Worm (Caenorhabditis elegans) whole organism, mixed stage, embryonic: ENCODE results near the gene F54D12.2.

Experiments
- M03D4.4 ChIP-seq: sonication (generic microtip); optimal IDR thresholded peaks from 2 replicates; lab custom pipeline; 2017; ENCODE audit warnings: mild to moderate bottlenecking, missing genetic modification characterization, missing compliant biosample characterization
- bed-3 ChIP-seq: fragments of 200-800 bp; sonication (Bioruptor generic); optimal IDR thresholded peaks from 3 replicates; lab custom pipeline; 2018; ENCODE audit warnings: mild to moderate bottlenecking, missing genetic modification characterization, moderate library complexity, missing compliant biosample characterization
- blmp-1 ChIP-seq: fragments of 150-350 bp; optimal IDR thresholded peaks from 2 replicates; lab custom pipeline; 2014; ENCODE audit warnings: missing biosample characterization, missing genetic modification characterization
- ceh-39 ChIP-seq: fragments of 150-350 bp; optimal IDR thresholded peaks from 2 replicates; lab custom pipeline; 2014; ENCODE audit warnings: missing biosample characterization, missing genetic modification characterization
- ceh-43 ChIP-seq: fragments of 200-800 bp; sonication (Bioruptor generic); optimal IDR thresholded peaks from 2 replicates; lab custom pipeline; 2018; ENCODE audit warnings: mild to moderate bottlenecking, missing genetic modification characterization, moderate library complexity, missing compliant biosample characterization
- ceh-83 ChIP-seq: fragments of 200-800 bp; sonication (Bioruptor generic); optimal IDR thresholded peaks from 2 replicates; lab custom pipeline; 2018; ENCODE audit warnings: mild to moderate bottlenecking, missing genetic modification characterization, missing compliant biosample characterization
- ces-1 ChIP-seq: fragments of 150-350 bp; optimal IDR thresholded peaks from 2 replicates; lab custom pipeline; 2014; ENCODE audit warnings: missing biosample characterization, missing genetic modification reagents, missing genetic modification characterization
- cnd-1 ChIP-seq: fragments of 200-800 bp; sonication (Bioruptor generic); optimal IDR thresholded peaks from 2 replicates; lab custom pipeline; 2018; ENCODE audit warnings: mild to moderate bottlenecking, missing genetic modification characterization, missing compliant biosample characterization
- drap-1 ChIP-seq: fragments of 200-800 bp; sonication (Bioruptor generic); optimal IDR thresholded peaks from 3 replicates; lab custom pipeline; 2018; ENCODE audit warnings: mild to moderate bottlenecking, missing genetic modification characterization, missing compliant biosample characterization
- elt-1 ChIP-seq: sonication (generic microtip); optimal IDR thresholded peaks from 2 replicates; lab custom pipeline; 2017; ENCODE audit warnings: missing genetic modification characterization, mild to moderate bottlenecking, missing compliant biosample characterization, antibody characterized with exemption, moderate library complexity, borderline replicate concordance; ENCODE audit not compliant: insufficient read depth
- elt-3 ChIP-seq: fragments of 150-350 bp; optimal IDR thresholded peaks from 2 replicates; lab custom pipeline; 2014; ENCODE audit warnings: missing biosample characterization, missing genetic modification characterization
- flh-1 ChIP-seq: fragments of 200-800 bp; sonication (Bioruptor generic); optimal IDR thresholded peaks from 2 replicates; lab custom pipeline; 2018; ENCODE audit warnings: mild to moderate bottlenecking, missing genetic modification characterization, moderate library complexity, missing compliant biosample characterization
- ham-2 ChIP-seq: fragments of 200-800 bp; sonication (Bioruptor generic); optimal IDR thresholded peaks from 2 replicates; lab custom pipeline; 2018; ENCODE audit warnings: mild to moderate bottlenecking, missing genetic modification characterization, missing compliant biosample characterization
- hlh-1 ChIP-seq: fragments of 150-350 bp; optimal IDR thresholded peaks from 2 replicates; lab custom pipeline; 2014; ENCODE audit warnings: missing biosample characterization, missing genetic modification reagents, missing genetic modification characterization
- lin-13 ChIP-seq: fragments of 150-350 bp; optimal IDR thresholded peaks from 2 replicates; lab custom pipeline; 2014; ENCODE audit warnings: missing biosample characterization, missing genetic modification characterization
- lin-32 ChIP-seq: fragments of 200-800 bp; sonication (Bioruptor generic); optimal IDR thresholded peaks from 2 replicates; lab custom pipeline; 2018; ENCODE audit warnings: mild to moderate bottlenecking, missing genetic modification characterization, missing compliant biosample characterization
- lsy-2 ChIP-seq: fragments of 150-350 bp; optimal IDR thresholded peaks from 2 replicates; lab custom pipeline; 2014; ENCODE audit warnings: missing biosample characterization, missing genetic modification characterization
- mab-5 ChIP-seq: fragments of 150-350 bp; optimal IDR thresholded peaks from 2 replicates; lab custom pipeline; 2014; ENCODE audit warnings: missing biosample characterization, missing genetic modification characterization
- mep-1 ChIP-seq: fragments of 150-350 bp; optimal IDR thresholded peaks from 2 replicates; lab custom pipeline; 2017; ENCODE audit warnings: missing biosample characterization, missing genetic modification reagents, missing genetic modification characterization, inconsistent platforms
- mls-2 ChIP-seq: sonication (generic microtip); optimal IDR thresholded peaks from 2 replicates; lab custom pipeline; 2016; ENCODE audit warnings: mild to moderate bottlenecking, missing genetic modification characterization, moderate library complexity, missing compliant biosample characterization
- nhr-12 ChIP-seq: fragments of 150-350 bp; optimal IDR thresholded peaks from 2 replicates; lab custom pipeline; 2014; ENCODE audit warnings: missing biosample characterization, missing genetic modification characterization
- nhr-2 ChIP-seq: fragments of 150-350 bp; optimal IDR thresholded peaks from 2 replicates; lab custom pipeline; 2014; ENCODE audit warnings: missing biosample characterization, missing genetic modification characterization
- nhr-237 ChIP-seq: fragments of 150-350 bp; optimal IDR thresholded peaks from 2 replicates; lab custom pipeline; 2014; ENCODE audit warnings: missing biosample characterization, missing genetic modification characterization
- nhr-28 ChIP-seq: fragments of 150-350 bp; optimal IDR thresholded peaks from 2 replicates; lab custom pipeline; 2014; ENCODE audit warnings: missing biosample characterization, missing genetic modification characterization
- nhr-76 ChIP-seq: sonication (generic microtip); optimal IDR thresholded peaks from 2 replicates; lab custom pipeline; 2017; ENCODE audit warnings: missing biosample characterization, missing genetic modification characterization
- pha-4 ChIP-seq: fragments of 150-350 bp; optimal IDR thresholded peaks from 2 replicates; lab custom pipeline; 2018; ENCODE audit warnings: missing biosample characterization, missing genetic modification reagents, missing genetic modification characterization
- sem-2 ChIP-seq: fragments of 200-800 bp; sonication (Bioruptor generic); optimal IDR thresholded peaks from 2 replicates; lab custom pipeline; 2018; ENCODE audit warnings: mild to moderate bottlenecking, missing genetic modification characterization, missing compliant biosample characterization
- sptf-1 ChIP-seq: sonication (generic microtip); optimal IDR thresholded peaks from 2 replicates; lab custom pipeline; 2017; ENCODE audit warnings: mild to moderate bottlenecking, missing genetic modification characterization, moderate library complexity, missing compliant biosample characterization
- unc-120 ChIP-seq: sonication (generic microtip); optimal IDR thresholded peaks from 2 replicates; lab custom pipeline; 2017; ENCODE audit warnings: missing genetic modification characterization, missing compliant biosample characterization; ENCODE audit not compliant: poor library complexity, severe bottlenecking
- unc-39 ChIP-seq: fragments of 150-350 bp; optimal IDR thresholded peaks from 2 replicates; lab custom pipeline; 2014; ENCODE audit warnings: missing biosample characterization, missing genetic modification characterization
- zip-8 ChIP-seq: fragments of 150-350 bp; optimal IDR thresholded peaks from 2 replicates; lab custom pipeline; 2014; ENCODE audit warnings: missing biosample characterization, missing genetic modification characterization

F54D12.2 gene

DNA sequence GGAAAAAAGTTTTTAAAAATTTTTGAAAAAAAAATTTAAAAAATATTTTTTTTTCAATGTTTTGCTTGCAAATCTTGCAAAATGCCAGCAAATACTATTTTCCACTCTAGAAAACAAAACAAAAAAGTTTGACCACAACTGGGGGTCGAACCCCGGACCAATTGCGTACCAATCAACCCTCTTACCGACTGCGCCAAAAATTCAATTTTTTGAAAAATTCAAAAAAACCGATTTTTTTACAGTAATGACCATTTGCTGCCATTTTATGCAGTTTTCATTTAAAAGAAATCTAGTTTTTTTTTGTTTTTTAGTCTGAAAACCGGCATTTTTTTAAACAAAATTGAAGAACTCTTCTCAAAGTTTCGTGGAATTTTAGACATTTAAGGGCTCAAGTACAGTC is 36.1 kb upstream of the F54D12.2 start:
- TF ChIP-seq cnd-1 (tag; lab: Kevin White, UChicago), result no peak
- no peak for TF ChIP-seq unc-120 (tag; lab: Kevin White, UChicago)
- TF ChIP-seq lin-13 (tag; lab: Kevin White, UChicago), result no peak
- TF ChIP-seq mls-2 (tag; lab: Kevin White, UChicago), result no peak
- no peak for TF ChIP-seq hlh-1 (tag; lab: Kevin White, UChicago)
- no peak for TF ChIP-seq flh-1 (GFP tag; lab: Kevin White, UChicago)
- no peak for TF ChIP-seq unc-39 (tag; lab: Kevin White, UChicago)
- TF ChIP-seq sptf-1 (tag; lab: Kevin White, UChicago), result no peak
- TF ChIP-seq ceh-43 (GFP tag; lab: Kevin White, UChicago), result no peak
- TF ChIP-seq sem-2 (GFP tag; lab: Kevin White, UChicago), result no peak
- no peak for TF ChIP-seq nhr-76 (tag; lab: Kevin White, UChicago)
- no peak for TF ChIP-seq mep-1 (tag; lab: Kevin White, UChicago)
- TF ChIP-seq nhr-28, result no peak
- TF ChIP-seq bed-3 (GFP tag; lab: Kevin White, UChicago), result no peak
- TF ChIP-seq ceh-83 (GFP tag; lab: Kevin White, UChicago), result no peak
- no peak for TF ChIP-seq elt-3 (tag; lab: Kevin White, UChicago)
- TF ChIP-seq blmp-1 (tag; lab: Kevin White, UChicago), result no peak
- no peak for TF ChIP-seq ham-2 (GFP tag; lab: Kevin White, UChicago)
- TF ChIP-seq, all 35 proteins: peak for 0

DNA sequence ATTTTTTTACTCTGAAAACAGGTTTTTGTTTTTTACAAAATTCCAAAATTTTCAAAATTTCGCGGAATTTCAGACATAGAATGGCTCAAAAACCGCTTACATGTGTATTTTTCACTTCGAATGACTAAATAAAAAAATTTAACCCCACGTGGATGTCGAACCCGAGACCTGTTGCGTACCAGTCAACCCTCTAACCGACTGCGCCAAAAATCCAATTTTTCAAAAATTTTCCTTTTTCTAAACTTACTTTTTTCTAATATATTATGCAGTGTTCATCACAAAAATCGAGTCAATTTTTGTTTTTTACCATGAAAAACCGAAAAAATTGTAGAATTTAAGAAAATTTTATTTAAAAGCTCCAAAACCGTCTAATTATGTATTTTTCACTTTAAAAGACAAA is 32.5 kb upstream of the F54D12.2 start:
- TF ChIP-seq bed-3 (GFP tag; lab: Kevin White, UChicago) (no peak), unc-39 (tag; lab: Kevin White, UChicago) (no peak), elt-1 (tag; lab: Kevin White, UChicago) (no peak), flh-1 (GFP tag; lab: Kevin White, UChicago) (no peak), M03D4.4 (tag; lab: Kevin White, UChicago) (no peak), drap-1 (GFP tag; lab: Kevin White, UChicago) (no peak), lsy-2 (no peak), nhr-76 (tag; lab: Kevin White, UChicago) (no peak)

DNA sequence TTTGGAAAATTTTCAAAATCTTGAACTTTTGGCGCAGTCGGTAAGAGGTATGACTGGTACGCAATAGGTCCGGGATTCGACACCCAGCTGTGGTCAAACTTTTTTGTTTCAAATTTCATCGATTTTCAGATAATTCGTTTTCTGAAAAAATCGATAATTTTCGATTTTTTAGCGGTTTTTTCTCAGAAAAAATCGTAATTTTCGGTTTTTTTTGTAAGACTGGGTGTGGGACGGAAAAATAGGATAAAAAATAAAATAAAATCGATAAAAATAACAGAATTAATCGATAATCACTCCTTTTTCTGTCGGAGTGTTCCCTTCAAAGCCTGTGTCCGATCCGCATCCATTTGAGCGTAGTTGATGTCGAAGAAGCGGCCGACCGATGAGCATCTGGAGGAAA is 29.7 kb upstream of the F54D12.2 start:
- TF ChIP-seq mls-2 (tag; lab: Kevin White, UChicago) (no peak), M03D4.4 (tag; lab: Kevin White, UChicago) (no peak), mep-1 (tag; lab: Kevin White, UChicago) (no peak), zip-8 (tag; lab: Kevin White, UChicago) (no peak), pha-4 (tag; lab: Kevin White, UChicago) (no peak)

DNA sequence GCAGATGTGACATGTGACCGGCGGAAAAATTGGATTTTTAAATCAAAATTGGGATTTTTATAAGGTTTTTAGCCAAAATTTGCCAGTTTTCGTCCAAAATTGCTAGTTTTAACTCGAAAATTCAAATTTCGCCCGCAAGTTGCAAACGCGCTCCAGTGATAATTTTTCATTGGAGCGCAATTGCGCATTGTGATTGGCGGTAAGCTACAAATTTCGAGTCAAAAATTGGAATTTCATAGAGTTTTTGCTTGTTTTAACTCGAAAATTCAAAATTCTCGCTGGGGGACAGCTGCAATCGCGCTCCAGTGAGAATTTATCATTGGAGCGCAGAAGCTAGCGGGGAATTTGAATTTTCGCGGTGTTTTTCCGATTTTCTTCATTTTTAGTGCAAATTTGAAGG is 29.2 kb upstream of the F54D12.2 start:
- no peak for TF ChIP-seq ceh-39 (tag; lab: Kevin White, UChicago)
- no peak for TF ChIP-seq mls-2 (tag; lab: Kevin White, UChicago)
- TF ChIP-seq blmp-1 (tag; lab: Kevin White, UChicago), result no peak
- no peak for TF ChIP-seq nhr-76 (tag; lab: Kevin White, UChicago)
- no peak for TF ChIP-seq pha-4 (tag; lab: Kevin White, UChicago)
- no peak for TF ChIP-seq mab-5 (tag; lab: Kevin White, UChicago)
- TF ChIP-seq, all 35 proteins: peak for 0

DNA sequence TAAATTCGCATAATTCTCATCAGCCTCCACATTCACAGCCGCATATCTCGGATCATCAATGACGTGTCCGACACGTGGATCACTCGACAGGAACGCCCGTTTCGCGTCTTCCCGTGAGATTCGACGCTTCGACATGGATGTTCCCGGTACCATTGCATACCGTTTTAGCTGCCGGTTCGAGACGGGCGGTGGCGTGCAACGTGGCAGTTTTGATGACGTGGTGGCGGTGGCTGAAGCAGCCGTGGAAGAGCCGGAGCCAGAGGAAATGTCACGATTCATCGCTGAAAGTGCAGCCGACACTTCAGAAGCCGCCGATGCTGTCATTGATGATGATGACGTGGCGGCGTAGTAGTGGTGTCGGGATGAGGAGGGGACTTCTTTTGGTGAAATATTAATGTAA is 27.0 kb upstream of the F54D12.2 start:
- TF ChIP-seq sptf-1 (tag; lab: Kevin White, UChicago), result no peak
- no peak for TF ChIP-seq elt-3 (tag; lab: Kevin White, UChicago)
- no peak for TF ChIP-seq mls-2 (tag; lab: Kevin White, UChicago)
- no peak for TF ChIP-seq lin-32
- no peak for TF ChIP-seq nhr-12 (tag; lab: Kevin White, UChicago)
- TF ChIP-seq cnd-1 (tag; lab: Kevin White, UChicago), result no peak
- no peak for TF ChIP-seq elt-1 (tag; lab: Kevin White, UChicago)
- no peak for TF ChIP-seq unc-120 (tag; lab: Kevin White, UChicago)
- TF ChIP-seq ceh-39 (tag; lab: Kevin White, UChicago), result no peak
- TF ChIP-seq lsy-2, result no peak

DNA sequence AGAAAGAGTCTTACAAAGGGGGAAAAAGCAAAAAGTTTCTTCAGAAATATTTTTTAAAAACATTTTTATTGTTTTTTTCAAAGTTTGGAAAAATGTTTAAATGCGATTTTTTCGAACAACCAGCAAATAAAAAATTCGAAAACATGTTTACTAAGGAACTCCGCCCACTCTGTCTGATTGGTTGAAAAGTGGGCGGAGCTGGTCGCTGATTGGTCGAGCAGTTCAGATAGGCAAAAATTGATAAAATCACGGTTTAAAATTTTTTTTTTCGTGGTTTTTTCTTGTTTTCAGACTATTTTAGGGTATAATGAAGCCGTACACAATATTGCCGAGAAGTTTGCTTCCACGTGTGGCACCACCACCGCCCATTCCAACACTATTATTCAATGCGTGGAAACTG is 26.4 kb upstream of the F54D12.2 start:
- no peak for TF ChIP-seq flh-1 (GFP tag; lab: Kevin White, UChicago)
- no peak for TF ChIP-seq unc-39 (tag; lab: Kevin White, UChicago)
- no peak for TF ChIP-seq ceh-83 (GFP tag; lab: Kevin White, UChicago)
- no peak for TF ChIP-seq sptf-1 (tag; lab: Kevin White, UChicago)
- TF ChIP-seq M03D4.4 (tag; lab: Kevin White, UChicago), result no peak
- no peak for TF ChIP-seq nhr-2 (tag; lab: Kevin White, UChicago)
- no peak for TF ChIP-seq drap-1 (GFP tag; lab: Kevin White, UChicago)
- TF ChIP-seq nhr-237, result no peak
- no peak for TF ChIP-seq ces-1 (GFP tag; lab: Kevin White, UChicago)
- no peak for TF ChIP-seq cnd-1 (tag; lab: Kevin White, UChicago)
